Worm (Caenorhabditis elegans) whole organism, L4/young adult: ENCODE data around the gene F58G6.3.

Experiments
- W03F9.2 ChIP-seq: fragments of 150-350 bp; optimal IDR thresholded peaks from 2 replicates; lab custom pipeline; 2014; ENCODE audit warnings: missing biosample characterization, missing genetic modification characterization
- dao-5 ChIP-seq: sonication (generic microtip); optimal IDR thresholded peaks from 2 replicates; lab custom pipeline; 2016; ENCODE audit warnings: missing genotype, missing genetic modification characterization, moderate library complexity, missing compliant biosample characterization
- him-1 ChIP-seq: sonication (generic microtip); optimal IDR thresholded peaks from 2 replicates; lab custom pipeline; 2016; ENCODE audit warnings: missing genotype, missing genetic modification reagents, missing genetic modification characterization, missing compliant biosample characterization

- no peak for TF ChIP-seq him-1 (tag; lab: Kevin White, UChicago)
- TF ChIP-seq dao-5 (tag; lab: Kevin White, UChicago): no peak
- TF ChIP-seq W03F9.2 (tag; lab: Kevin White, UChicago): no peak
These were observed 2.2 kb downstream of the F58G6.3 start for ce11 chrIV:9655556-9655955.
